Fruit fly (Drosophila melanogaster) whole organism, embryonic: Measurements from ENCODE around the gene alien.

ENCODE experiments used
- BEAF-32 ChIP-seq: fragments of 200-800 bp; sonication (Bioruptor generic); optimal IDR thresholded peaks from 3 replicates; lab custom pipeline; 2017; ENCODE audit warnings: missing biosample characterization, missing genetic modification characterization, mild to moderate bottlenecking, moderate library complexity, missing genetic modification reagents
- CG10543 ChIP-seq: fragments of 200-800 bp; sonication (Bioruptor generic); optimal IDR thresholded peaks from 3 replicates; lab custom pipeline; 2017; ENCODE audit warnings: missing biosample characterization, mild to moderate bottlenecking, missing genetic modification characterization, moderate library complexity
- CG1603 ChIP-seq: fragments of 200-800 bp; sonication (Bioruptor generic); optimal IDR thresholded peaks from 2 replicates; lab custom pipeline; 2019; ENCODE audit warnings: missing biosample characterization, mild to moderate bottlenecking, missing genetic modification characterization, moderate library complexity
- CG16863 ChIP-seq: fragments of 200-800 bp; sonication (Bioruptor generic); optimal IDR thresholded peaks from 3 replicates; lab custom pipeline; 2016; ENCODE audit warnings: missing biosample characterization, missing genetic modification characterization
- CG18599 ChIP-seq: fragments of 200-800 bp; sonication (Bioruptor generic); optimal IDR thresholded peaks from 3 replicates; lab custom pipeline; 2017; ENCODE audit warnings: missing biosample characterization, missing genetic modification characterization, mild to moderate bottlenecking, moderate library complexity, missing genetic modification reagents
- CG34224 ChIP-seq: fragments of 200-800 bp; sonication (Bioruptor generic); IDR thresholded peaks from 3 replicates; pipeline ENCODE4 v1.3.6; 2022; ENCODE audit warnings: missing biosample characterization, missing genetic modification characterization; ENCODE audit not compliant: partially characterized antibody
- CG34376 ChIP-seq: fragments of 200-800 bp; sonication (Bioruptor generic); optimal IDR thresholded peaks from 2 replicates; lab custom pipeline; 2018; ENCODE audit warnings: missing biosample characterization, mild to moderate bottlenecking, missing genetic modification characterization
- CG4730 ChIP-seq: fragments of 200-800 bp; sonication (Bioruptor generic); IDR thresholded peaks from 2 replicates; pipeline ENCODE4 v1.3.6; 2022; ENCODE audit warnings: missing biosample characterization, missing genetic modification characterization
- CG7987 ChIP-seq: fragments of 200-800 bp; sonication (Bioruptor generic); optimal IDR thresholded peaks from 2 replicates; lab custom pipeline; 2018; ENCODE audit warnings: missing biosample characterization, mild to moderate bottlenecking, missing genetic modification characterization, moderate library complexity
- CG8478 ChIP-seq: fragments of >200 bp; optimal IDR thresholded peaks from 2 replicates; lab custom pipeline; 2018
- CG9609 ChIP-seq: fragments of 200-800 bp; sonication (Bioruptor generic); optimal IDR thresholded peaks from 3 replicates; lab custom pipeline; 2016; ENCODE audit warnings: missing biosample characterization, missing genetic modification characterization
- CG9876 ChIP-seq: fragments of 200-800 bp; sonication (Bioruptor generic); optimal IDR thresholded peaks from 2 replicates; lab custom pipeline; 2016; ENCODE audit warnings: missing biosample characterization, missing genetic modification characterization
- CoRest ChIP-seq: fragments of 200-800 bp; sonication (Bioruptor generic); optimal IDR thresholded peaks from 3 replicates; lab custom pipeline; 2018; ENCODE audit warnings: missing biosample characterization, mild to moderate bottlenecking, missing genetic modification characterization, moderate library complexity
- Dbx ChIP-seq: fragments of 200-800 bp; sonication (Bioruptor generic); IDR thresholded peaks from 3 replicates; pipeline ENCODE4 v1.3.6; 2022; ENCODE audit warnings: missing biosample characterization, missing genetic modification characterization
- Deaf1 ChIP-seq: fragments of 200-800 bp; optimal IDR thresholded peaks from 3 replicates; lab custom pipeline; 2019; ENCODE audit warnings: missing biosample characterization, mild to moderate bottlenecking, missing genetic modification characterization, moderate library complexity
- Fer2 ChIP-seq: fragments of 200-800 bp; sonication (Bioruptor generic); optimal IDR thresholded peaks from 2 replicates; lab custom pipeline; 2018; ENCODE audit warnings: missing biosample characterization, mild to moderate bottlenecking, missing genetic modification characterization, moderate library complexity
- GATAe ChIP-seq: fragments of 200-800 bp; sonication (Bioruptor generic); conservative IDR thresholded peaks from 2 replicates; pipeline ENCODE4 v1.3.6; 2022; ENCODE audit warnings: missing biosample characterization, missing genetic modification characterization
- Hey ChIP-seq: fragments of 200-800 bp; sonication (Bioruptor generic); optimal IDR thresholded peaks from 3 replicates; lab custom pipeline; 2018; ENCODE audit warnings: missing biosample characterization, mild to moderate bottlenecking, missing genetic modification characterization
- HmgZ ChIP-seq: fragments of 200-800 bp; sonication (Bioruptor generic); optimal IDR thresholded peaks from 2 replicates; lab custom pipeline; 2018; ENCODE audit warnings: missing biosample characterization, mild to moderate bottlenecking, missing genetic modification characterization
- Med ChIP-seq: fragments of 200-800 bp; sonication (Bioruptor generic); peaks from one replicate; lab custom pipeline; 2016; ENCODE audit warnings: missing biosample characterization, missing genetic modification characterization, mild to moderate bottlenecking, inconsistent platforms, moderate library complexity
- Optix ChIP-seq: fragments of 200-800 bp; sonication (Bioruptor generic); IDR thresholded peaks from 3 replicates; pipeline ENCODE4 v1.3.6; 2022; ENCODE audit warnings: missing biosample characterization, missing genetic modification characterization
- Spps ChIP-seq: fragments of 200-800 bp; sonication (Bioruptor generic); optimal IDR thresholded peaks from 2 replicates; lab custom pipeline; 2018; ENCODE audit warnings: missing biosample characterization, mild to moderate bottlenecking, missing genetic modification characterization
- Xrp1 ChIP-seq: fragments of 200-800 bp; sonication (Bioruptor generic); IDR thresholded peaks from 2 replicates; pipeline ENCODE4 v1.3.6; 2022; ENCODE audit warnings: missing biosample characterization, missing genetic modification characterization
- bab2 ChIP-seq: fragments of 200-800 bp; sonication (Bioruptor generic); optimal IDR thresholded peaks from 2 replicates; lab custom pipeline; 2016; ENCODE audit warnings: missing biosample characterization, missing genetic modification characterization
- ci ChIP-seq: fragments of 200-800 bp; sonication (Bioruptor generic); IDR thresholded peaks from 3 replicates; pipeline ENCODE4 v1.3.6; 2022; ENCODE audit warnings: missing biosample characterization, missing genetic modification characterization
- cwo ChIP-seq: fragments of 200-800 bp; sonication (Bioruptor generic); optimal IDR thresholded peaks from 3 replicates; lab custom pipeline; 2017; ENCODE audit warnings: missing biosample characterization, missing genetic modification characterization, mild to moderate bottlenecking, moderate library complexity, missing genetic modification reagents
- dati ChIP-seq: fragments of 200-800 bp; sonication (Bioruptor generic); IDR thresholded peaks from 2 replicates; pipeline ENCODE4 v1.3.6; 2022; ENCODE audit warnings: missing biosample characterization, missing genetic modification characterization
- exex ChIP-seq: fragments of 200-800 bp; sonication (Bioruptor generic); optimal IDR thresholded peaks from 4 replicates; lab custom pipeline; 2018; ENCODE audit warnings: missing biosample characterization, mild to moderate bottlenecking, missing genetic modification characterization, moderate library complexity
- grau ChIP-seq: fragments of 200-800 bp; optimal IDR thresholded peaks from 3 replicates; lab custom pipeline; 2019; ENCODE audit warnings: missing biosample characterization, mild to moderate bottlenecking, missing genetic modification characterization, moderate library complexity
- grn ChIP-seq: fragments of 200-800 bp; sonication (Bioruptor generic); optimal IDR thresholded peaks from 3 replicates; lab custom pipeline; 2017; ENCODE audit warnings: missing biosample characterization, missing genetic modification characterization
- hbn ChIP-seq: fragments of 200-800 bp; sonication (Bioruptor generic); IDR thresholded peaks from 2 replicates; pipeline ENCODE4 v1.3.6; 2022; ENCODE audit warnings: missing biosample characterization, missing genetic modification characterization; ENCODE audit not compliant: partially characterized antibody
- klu ChIP-seq: fragments of 200-800 bp; sonication (Bioruptor generic); IDR thresholded peaks from 2 replicates; pipeline ENCODE4 v1.3.6; 2022; ENCODE audit warnings: missing biosample characterization, missing genetic modification characterization
- kni ChIP-seq: fragments of 200-800 bp; sonication (Bioruptor generic); optimal IDR thresholded peaks from 3 replicates; lab custom pipeline; 2017; ENCODE audit warnings: mild to moderate bottlenecking, missing biosample characterization, missing genetic modification reagents, missing genetic modification characterization
- lab ChIP-seq: fragments of 200-800 bp; sonication (Bioruptor generic); optimal IDR thresholded peaks from 3 replicates; lab custom pipeline; 2017; ENCODE audit warnings: missing biosample characterization, missing genetic modification characterization, mild to moderate bottlenecking, moderate library complexity, missing genetic modification reagents
- lov ChIP-seq, 2 experiments: fragments of 200-800 bp in 1 of 2; fragments of >200 bp in 1 of 2; sonication (Bioruptor generic) in 1 of 2; IDR thresholded peaks in 1 of 2; optimal IDR thresholded peaks in 1 of 2; 2 replicates in 1 of 2; 3 replicates in 1 of 2; pipeline versions ENCODE4 v1.3.6 to Lab custom; 2017 to 2022; ENCODE audit warnings: missing biosample characterization in 1 of 2, missing genetic modification characterization in 1 of 2
- mirr ChIP-seq: fragments of 200-800 bp; sonication (Bioruptor generic); optimal IDR thresholded peaks from 3 replicates; lab custom pipeline; 2018; ENCODE audit warnings: missing biosample characterization, mild to moderate bottlenecking, missing genetic modification characterization
- onecut ChIP-seq: fragments of 200-800 bp; sonication (Bioruptor generic); IDR thresholded peaks from 2 replicates; pipeline ENCODE4 v1.3.6; 2022; ENCODE audit warnings: missing biosample characterization, missing genetic modification characterization
- sd ChIP-seq: fragments of 200-800 bp; sonication (Bioruptor generic); optimal IDR thresholded peaks from 3 replicates; lab custom pipeline; 2018; ENCODE audit warnings: missing biosample characterization, mild to moderate bottlenecking, missing genetic modification characterization, moderate library complexity
- sens-2 ChIP-seq: fragments of 200-800 bp; sonication (Bioruptor generic); IDR thresholded peaks from 2 replicates; pipeline ENCODE4 v1.3.6; 2022; ENCODE audit warnings: missing biosample characterization, missing genetic modification characterization
- sug ChIP-seq: fragments of 200-800 bp; optimal IDR thresholded peaks from 2 replicates; lab custom pipeline; 2019; ENCODE audit warnings: missing biosample characterization, mild to moderate bottlenecking, missing genetic modification characterization, moderate library complexity
- tup ChIP-seq: fragments of 200-800 bp; sonication (Bioruptor generic); optimal IDR thresholded peaks from 2 replicates; lab custom pipeline; 2016; ENCODE audit warnings: missing biosample characterization, mild to moderate bottlenecking, missing genetic modification characterization, moderate library complexity
- vfl ChIP-seq: fragments of 200-800 bp; sonication (Bioruptor generic); optimal IDR thresholded peaks from 2 replicates; lab custom pipeline; 2016; ENCODE audit warnings: missing biosample characterization, missing genetic modification characterization
- yki ChIP-seq: fragments of >200 bp; optimal IDR thresholded peaks from 3 replicates; lab custom pipeline; 2018

alien gene

dm6 chr2L:8993650-8994441, 3.3 kb downstream of the alien start, which contains the start of gene CG17906 (continued):
- TF ChIP-seq CG34224 (GFP tag; lab: Robert Waterston, UW) (no peak), sug (peak; percentile 98), BEAF-32 (GFP tag; lab: Kevin White, UChicago) (no peak), CG7987 (GFP tag; lab: Kevin White, UChicago) (no peak), exex (peak; percentile 92), CG4730 (GFP tag; lab: Robert Waterston, UW) (no peak), CG1603 (no peak)

dm6 chr2L:8991583-8991982, 5.6 kb downstream of the alien start, which contains the start of gene CG9555:
Gene CG9555, plus strand, starts transcription at chr2L:8991735.
- no peak for TF ChIP-seq bab2 (GFP tag; lab: Kevin White, UChicago)
- TF ChIP-seq CG18599 (GFP tag; lab: Kevin White, UChicago) = peak; percentile 18
- no peak for TF ChIP-seq lov (optimal IDR thresholded peaks at IDR 0.05; lab: Kevin White, UChicago)
- TF ChIP-seq lov (GFP tag; IDR thresholded peaks at IDR 0.05; lab: Robert Waterston, UW) = no peak
- no peak for TF ChIP-seq grau (tag; lab: Kevin White, UChicago)
- no peak for TF ChIP-seq Optix
- no peak for TF ChIP-seq Xrp1
- peak; percentile 0 for TF ChIP-seq HmgZ (tag; lab: Kevin White, UChicago)
- no peak for TF ChIP-seq CG8478 (lab: Kevin White, UChicago)
- no peak for TF ChIP-seq Spps (tag; lab: Kevin White, UChicago)
- peak; percentile 53 for TF ChIP-seq Med
- no peak for TF ChIP-seq hbn (GFP tag; lab: Robert Waterston, UW)
- no peak for TF ChIP-seq Fer2 (tag; lab: Kevin White, UChicago)
- no peak for TF ChIP-seq klu (GFP tag; lab: Robert Waterston, UW)
- peak; percentile 26 for TF ChIP-seq mirr
- peak; percentile 20 for TF ChIP-seq sd (tag; lab: Kevin White, UChicago)
- TF ChIP-seq onecut = no peak
- TF ChIP-seq Dbx (GFP tag; lab: Robert Waterston, UW) = no peak
- TF ChIP-seq grn (GFP tag; lab: Kevin White, UChicago) = peak; percentile 65
- TF ChIP-seq yki = no peak
- no peak for TF ChIP-seq CG9876 (GFP tag; lab: Kevin White, UChicago)
- peak; percentile 86 for TF ChIP-seq CG34376 (GFP tag; lab: Kevin White, UChicago)
- no peak for TF ChIP-seq dati (GFP tag; lab: Robert Waterston, UW)
- TF ChIP-seq CG9609 = no peak
- no peak for TF ChIP-seq sens-2 (GFP tag; lab: Robert Waterston, UW)
- TF ChIP-seq CG10543 (GFP tag; lab: Kevin White, UChicago) = peak; percentile 45
- peak; percentile 95 for TF ChIP-seq sug
- TF ChIP-seq ci (GFP tag; lab: Robert Waterston, UW) = 0 out of 3 replicates have a peak, but pooled peaks have one; percentile 14
- TF ChIP-seq CoRest = no peak
- no peak for TF ChIP-seq CG16863 (GFP tag; lab: Kevin White, UChicago)
- TF ChIP-seq Hey = peak; percentile 40
- TF ChIP-seq lab = peak; percentile 15
- TF ChIP-seq kni = no peak
- peak; percentile 95 for TF ChIP-seq exex
- peak; percentile 34 for TF ChIP-seq Deaf1
- no peak for TF ChIP-seq tup (GFP tag; lab: Kevin White, UChicago)
- TF ChIP-seq GATAe (GFP tag; lab: Robert Waterston, UW) = peak; percentile 36; the same call in 1 of the 2 replicates
- no peak for TF ChIP-seq vfl
- TF ChIP-seq cwo = peak; percentile 66
